Fruit fly (Drosophila melanogaster): Measurements from ENCODE around the gene nudE.
A peak's percentile ranks its signal among the peaks of the same experiment; 100 is the strongest.

nudE gene

DNA sequence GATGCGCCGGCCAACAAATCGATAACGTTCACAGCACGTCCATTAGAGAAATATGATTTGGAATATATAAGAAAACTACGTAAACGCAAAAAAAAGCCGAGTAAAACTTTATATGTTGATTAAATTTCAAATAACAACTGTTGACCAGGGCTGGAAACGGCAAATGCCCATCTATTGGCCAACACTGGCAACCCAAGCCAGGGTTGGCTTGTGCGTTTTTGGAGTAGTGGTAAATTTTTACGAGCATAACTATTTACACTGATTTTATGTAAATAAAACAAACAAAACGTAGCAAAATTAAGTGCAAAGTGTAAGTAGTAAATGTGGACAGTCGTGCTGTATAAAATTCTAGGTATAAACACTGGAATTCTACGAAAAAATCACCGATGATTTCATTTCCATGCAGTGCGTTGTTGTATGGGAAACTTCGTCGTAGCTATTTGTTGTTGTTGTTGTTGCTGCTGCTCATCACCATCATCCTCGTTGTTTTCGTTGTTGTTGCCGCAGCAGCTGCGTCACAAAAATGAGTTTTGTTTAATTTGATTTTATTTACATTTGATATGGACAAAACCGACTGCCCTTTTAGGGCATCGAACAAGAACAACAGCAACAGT is at the start of gene nudE:
TSS of gene nudE (plus strand) at position 196 of the 614 bp plus-strand sequence.
- TF ChIP-seq noc (tag; optimal IDR thresholded peaks at IDR 0.05) = peak; percentile 11

DNA sequence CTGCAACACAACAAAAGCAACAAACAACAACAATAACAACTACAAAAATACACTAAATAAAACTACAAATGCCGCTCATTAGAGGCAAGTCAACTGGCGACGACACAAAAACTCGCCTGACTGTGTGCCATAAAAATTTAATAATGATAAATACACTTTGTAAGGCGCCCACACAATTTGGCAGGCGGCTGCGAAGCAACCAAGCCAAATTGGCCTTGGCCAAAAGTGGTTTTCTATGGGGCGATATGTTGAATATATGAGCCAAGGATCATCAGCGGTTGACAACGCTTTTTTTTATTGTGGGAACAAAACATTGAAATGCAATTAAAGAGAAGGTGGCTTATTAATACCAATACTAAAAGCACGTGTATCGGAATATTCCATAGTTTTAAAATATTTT is 48.9 kb upstream of the nudE start:
- no peak for TF ChIP-seq noc (tag; optimal IDR thresholded peaks at IDR 0.05)

DNA sequence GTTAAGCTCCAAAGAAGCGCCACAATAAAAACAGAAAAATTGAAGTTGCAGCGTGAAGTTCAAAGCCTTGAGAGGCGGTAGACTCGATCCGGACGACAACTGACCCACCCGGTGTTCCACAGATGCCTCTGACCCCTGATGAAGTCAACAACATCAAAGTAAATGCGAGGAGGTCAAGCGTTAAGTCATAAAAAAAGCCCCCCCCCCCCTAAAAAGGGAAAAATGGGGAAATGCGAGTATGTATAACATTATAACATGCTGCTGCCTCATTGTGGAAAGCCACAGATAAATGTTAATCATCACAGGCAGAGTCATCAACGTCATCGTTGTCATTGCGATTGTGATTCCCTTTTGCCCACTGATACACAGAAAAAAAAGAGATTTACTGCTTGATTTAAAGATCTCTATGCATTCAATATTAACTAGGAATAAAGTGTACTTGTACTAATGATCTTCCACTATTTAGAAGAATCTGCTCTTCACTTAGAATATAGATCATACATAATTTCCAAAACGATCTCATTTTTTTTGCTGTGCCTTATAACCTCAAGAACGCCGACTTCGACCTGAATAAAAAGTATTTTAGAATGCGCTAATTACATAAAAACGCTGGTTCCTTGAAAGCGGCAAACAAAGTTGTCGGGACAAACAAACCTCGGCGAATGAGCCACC is 47.9 kb upstream of the nudE start:
- TF ChIP-seq noc (tag; optimal IDR thresholded peaks at IDR 0.05) = no peak

DNA sequence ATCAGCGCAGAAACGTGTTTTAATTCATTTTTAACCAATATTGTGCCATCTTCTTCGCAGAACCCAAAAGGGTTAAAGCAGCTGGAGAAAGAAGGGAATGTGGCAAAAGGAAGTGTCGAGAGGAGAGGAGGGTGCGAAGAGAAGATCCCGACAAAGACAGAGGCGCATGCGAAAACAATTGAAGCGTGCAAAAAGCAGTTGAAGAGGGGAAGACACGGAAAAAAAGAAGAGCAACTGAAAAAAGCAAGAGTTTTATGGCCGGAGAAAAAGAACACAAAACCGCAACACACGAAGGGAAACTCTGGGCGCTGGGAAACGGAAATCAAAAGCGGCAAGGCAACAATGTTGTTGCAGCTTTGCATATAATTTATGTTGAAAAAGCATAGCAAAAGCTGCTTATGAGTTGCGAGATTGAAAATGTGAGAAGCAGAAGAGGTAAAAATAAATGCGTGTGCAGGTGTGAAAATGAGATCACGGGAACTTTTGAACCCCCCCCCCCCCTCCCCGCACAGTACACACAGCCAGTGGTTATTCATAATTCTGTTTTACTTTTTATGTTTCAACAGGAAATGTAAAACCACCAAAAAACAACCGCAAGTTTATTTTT is 45.8 kb upstream of the nudE start:
- no peak for TF ChIP-seq noc (tag; optimal IDR thresholded peaks at IDR 0.05)

DNA sequence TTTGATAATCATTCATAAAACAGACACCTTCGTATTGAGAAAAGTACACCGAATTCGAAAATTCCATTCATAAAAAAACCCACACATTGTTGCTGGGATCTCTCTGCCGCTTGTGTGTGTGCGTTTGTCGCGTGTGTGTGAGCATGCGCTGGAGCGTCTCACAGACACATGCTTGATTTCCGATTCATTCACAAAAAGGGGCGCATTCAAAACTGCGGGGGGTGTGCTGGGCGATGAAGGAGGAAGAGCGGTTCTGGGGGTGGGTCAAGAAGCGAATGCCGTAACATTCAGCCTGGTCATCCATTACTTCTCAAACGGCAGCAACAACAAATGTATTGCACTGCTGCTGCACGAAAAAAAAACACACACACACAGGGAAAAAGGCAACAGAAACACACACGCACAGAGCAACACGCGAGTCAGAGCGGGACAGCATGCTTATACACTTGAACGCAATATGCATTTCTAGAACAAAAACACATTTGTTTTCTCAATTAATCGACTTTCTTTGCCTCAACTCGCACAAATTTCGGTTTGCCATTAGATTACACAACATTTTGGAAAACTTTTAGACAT is 45.1 kb upstream of the nudE start:
- no peak for TF ChIP-seq noc (tag; optimal IDR thresholded peaks at IDR 0.05)

DNA sequence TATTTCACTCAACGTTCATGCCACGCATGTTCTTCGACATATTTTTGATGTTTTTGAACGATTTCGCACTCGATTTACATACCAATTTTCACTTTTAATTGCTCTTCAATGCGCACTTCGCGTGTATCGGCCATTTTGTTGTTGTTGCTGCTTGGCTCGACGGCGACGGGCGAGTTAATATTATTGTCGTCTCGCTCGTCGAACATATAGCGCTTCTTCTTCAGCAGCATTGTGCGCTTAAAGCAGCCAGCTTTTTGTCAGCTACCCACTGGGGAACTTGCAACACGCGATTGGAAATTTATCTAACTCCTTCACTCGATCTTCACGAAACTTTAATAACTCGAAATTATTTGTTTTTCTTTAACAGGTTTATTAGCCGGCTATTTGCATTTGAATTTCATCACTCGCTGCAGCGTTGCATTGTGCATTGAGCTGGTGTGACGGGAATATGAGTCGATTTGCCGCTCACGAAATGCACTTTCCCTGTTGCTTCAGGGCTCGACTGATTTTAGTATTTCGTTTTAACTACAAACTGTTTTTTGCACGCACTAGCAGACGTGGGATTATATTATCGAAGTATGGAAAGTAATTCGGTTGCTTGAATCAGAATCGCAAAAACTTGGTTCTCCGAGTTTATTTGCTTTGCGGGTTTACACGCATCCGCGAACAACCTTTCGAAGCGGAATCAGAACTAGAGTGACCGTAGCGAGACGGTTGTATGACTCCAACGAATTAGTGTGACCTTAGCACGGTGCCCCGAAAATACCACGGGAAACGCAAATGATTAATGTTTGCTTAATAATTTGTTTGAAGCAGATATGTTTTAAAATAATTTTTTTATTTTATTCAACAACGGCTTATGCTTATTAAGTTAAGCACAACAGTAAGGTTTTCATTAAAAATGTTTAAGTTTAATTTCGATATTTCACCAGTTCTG is 44.2 kb upstream of the nudE start, which contains the start of gene RasGAP1:
TSS of gene RasGAP1 (minus strand) at position 703 of the 937 bp plus-strand sequence.
- no peak for TF ChIP-seq noc (tag; optimal IDR thresholded peaks at IDR 0.05)

DNA sequence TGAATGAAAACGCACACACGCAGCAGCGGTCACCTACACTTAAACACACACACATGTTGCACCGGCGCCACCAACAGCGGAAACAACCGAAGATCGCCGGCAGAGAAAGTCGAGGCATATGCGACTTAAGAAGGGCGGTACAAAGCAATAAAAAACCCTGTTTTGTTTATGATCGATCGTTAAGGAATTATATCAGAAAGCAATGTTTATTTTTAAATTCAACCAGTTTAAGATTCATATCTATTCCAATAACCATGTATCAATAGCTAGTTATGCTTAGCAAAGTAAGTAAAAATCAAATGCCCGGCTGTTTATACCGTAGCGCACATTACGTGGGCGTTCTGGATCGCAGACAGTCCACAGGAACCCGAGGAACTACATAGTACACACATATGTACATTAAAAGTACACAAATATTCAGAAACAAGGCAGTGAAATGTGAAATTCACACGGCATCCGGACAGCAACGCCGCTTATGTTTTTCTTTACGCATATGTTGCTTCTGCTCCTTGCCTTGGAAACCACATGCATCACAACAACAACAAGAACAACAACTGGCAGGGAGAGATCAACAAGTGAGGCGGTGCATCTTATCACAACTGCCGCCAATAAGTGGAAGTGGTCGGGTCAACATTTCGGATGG is 43.1 kb upstream of the nudE start:
- TF ChIP-seq noc (tag; optimal IDR thresholded peaks at IDR 0.05) = peak; percentile 85

DNA sequence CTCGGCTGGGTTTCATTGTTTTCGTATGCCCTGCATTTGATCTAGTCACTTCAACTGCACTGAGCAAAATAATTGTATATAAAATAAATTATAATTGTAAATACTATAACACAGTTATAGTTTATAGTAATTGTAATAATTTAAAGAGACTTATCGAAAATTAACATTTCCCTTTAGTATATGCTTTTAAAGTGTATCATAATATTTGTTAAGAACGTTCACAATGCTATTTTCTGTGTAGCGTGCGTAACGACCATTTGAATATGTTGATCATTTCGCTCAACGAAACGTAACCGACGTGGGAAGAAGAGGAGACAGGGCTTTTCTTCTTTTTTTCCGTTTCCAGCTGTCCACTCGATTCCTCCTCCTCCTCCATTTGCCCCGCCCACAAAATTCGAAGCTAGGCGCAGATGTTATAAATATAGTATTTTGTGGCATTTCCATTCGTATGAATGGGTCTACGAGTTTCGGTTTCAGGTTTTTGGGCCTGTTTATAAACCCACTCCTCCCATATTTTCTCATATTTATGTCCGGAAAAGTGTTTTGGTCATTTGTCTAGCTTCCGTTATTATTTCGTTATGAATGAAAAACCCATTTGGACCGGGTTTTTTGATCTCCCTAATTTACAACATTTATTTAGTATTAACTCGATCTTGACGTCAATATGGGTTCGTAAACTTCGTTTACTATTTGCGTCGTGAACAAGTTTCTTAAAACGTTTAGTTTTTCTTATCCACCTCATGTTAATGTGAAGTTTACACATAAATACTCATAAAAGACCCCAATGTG is 42.4 kb upstream of the nudE start:
- TF ChIP-seq noc (tag; optimal IDR thresholded peaks at IDR 0.05) = no peak

DNA sequence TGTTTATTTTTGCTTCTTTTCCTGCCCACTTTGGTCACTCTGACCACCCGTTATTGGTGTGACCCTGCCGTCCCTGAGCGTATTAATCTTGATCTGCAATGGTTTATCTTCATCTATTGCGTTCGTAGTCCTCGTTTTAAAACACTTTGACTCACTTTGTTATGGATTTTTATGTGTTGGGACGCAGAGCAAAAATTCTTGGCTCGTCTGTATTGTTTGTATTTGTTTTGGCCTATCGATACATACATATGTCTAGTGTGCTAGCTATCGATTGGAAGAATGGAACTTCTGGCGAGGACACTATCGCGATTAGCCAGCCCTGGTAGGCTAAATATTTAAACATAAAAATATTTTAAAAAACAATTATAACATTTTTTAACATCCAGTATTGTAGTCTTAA is 39.4 kb upstream of the nudE start, which contains the start of gene CG10809:
TSS of gene CG10809 (minus strand) at position 266 of the 400 bp plus-strand sequence.
- TF ChIP-seq noc (tag; optimal IDR thresholded peaks at IDR 0.05) = no peak

DNA sequence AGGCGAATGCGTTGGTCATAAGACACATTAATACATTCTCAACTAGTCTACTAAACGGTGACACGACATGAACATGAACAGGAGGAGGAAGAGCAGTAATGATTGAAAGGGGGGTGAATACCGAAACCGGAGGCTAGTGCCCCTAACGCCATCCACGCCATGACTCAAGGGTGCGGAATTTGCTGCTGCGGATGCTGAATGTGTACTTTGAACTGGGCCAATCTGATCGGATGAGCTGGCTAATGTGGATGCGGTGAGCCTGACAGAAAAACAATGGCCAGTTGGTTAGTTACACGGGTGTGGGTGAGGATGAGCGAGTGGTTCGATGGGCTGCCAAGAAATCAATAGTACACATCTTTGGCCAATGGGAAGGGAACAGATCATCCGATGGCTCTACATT is 35.4 kb upstream of the nudE start:
- no peak for TF ChIP-seq noc (tag; optimal IDR thresholded peaks at IDR 0.05)

DNA sequence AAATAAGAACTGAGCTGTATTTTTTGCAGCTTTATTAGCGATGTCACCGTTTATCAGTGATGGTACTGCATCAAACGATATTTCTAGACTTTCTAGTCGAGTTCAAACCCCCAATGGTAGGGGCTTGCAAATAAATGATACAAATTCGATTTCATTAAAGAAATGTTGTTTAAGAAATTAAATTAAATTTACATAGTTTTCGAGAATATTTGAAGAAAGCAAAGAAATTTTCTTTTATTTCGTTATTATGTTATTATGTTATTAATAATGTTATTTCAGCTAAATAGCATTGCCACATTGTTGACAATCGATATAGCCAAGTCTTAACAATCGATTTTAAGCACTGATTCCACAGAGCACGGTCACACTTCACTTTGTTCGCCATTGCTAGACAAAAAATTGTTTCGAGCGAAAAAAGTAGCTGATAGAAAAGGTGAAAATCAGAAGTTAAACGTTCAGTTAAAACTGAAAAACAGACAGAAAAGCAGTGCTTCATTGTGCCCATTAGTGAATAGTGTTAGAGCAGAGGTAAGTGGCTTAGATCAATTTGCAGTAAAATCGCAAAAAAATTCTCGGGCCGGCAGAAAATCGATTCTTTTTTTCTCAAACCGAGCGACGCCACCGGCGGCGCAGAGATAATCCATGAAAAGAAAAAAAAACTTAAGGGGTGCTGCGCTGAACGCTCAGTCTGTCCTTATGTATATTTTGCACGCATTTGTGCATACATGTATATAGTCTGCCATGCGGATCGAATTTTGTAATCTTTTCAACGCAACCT is 34.6 kb upstream of the nudE start, which contains the start of the genes iPLA2-VIA and Ciz1:
TSS of gene iPLA2-VIA (minus strand) at position 75 of the 778 bp plus-strand sequence.
TSS of gene Ciz1 (plus strand) at position 365 of the 778 bp plus-strand sequence.
- TF ChIP-seq noc (tag; optimal IDR thresholded peaks at IDR 0.05) = no peak

DNA sequence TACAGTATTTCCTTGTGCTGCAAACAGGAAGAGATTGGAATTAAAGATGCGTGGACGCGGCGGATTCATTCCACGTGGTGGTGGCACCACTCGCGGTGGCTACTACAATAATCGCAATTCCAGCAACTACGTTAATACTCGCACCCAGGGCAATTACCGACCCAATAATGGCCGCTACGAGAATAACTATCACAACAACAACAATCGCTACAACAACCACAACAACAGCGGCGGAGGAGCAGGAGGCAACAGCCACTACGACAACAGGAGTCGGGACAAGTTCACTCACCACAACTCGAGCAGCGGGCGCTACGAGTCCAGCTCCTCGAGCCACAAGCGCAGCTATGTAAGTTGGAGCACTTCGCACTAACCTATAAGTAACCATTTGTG is 34.0 kb upstream of the nudE start:
- no peak for TF ChIP-seq noc (tag; optimal IDR thresholded peaks at IDR 0.05)

DNA sequence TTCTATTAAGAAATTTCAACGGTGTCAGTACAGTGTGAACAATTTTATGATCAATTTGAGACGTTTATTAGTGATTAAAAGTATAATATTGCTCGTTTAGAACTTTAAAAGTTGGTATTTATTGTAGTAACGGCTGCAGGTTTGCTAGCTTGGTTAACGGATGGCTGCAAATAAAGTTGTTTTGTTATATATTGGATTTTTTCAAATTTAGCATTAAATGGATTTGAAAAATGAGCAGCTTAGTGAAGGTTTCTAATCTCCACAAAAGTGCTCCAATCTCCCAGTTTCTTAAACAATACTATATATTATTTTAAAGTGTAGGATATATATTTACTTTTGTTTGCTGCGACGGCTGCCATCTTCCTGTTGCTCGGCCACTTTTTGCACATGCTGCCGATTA is 27.0 kb upstream of the nudE start:
- TF ChIP-seq noc (tag; optimal IDR thresholded peaks at IDR 0.05) = no peak

All from whole organism, larva.